Worm (Caenorhabditis elegans): ENCODE results near the gene srh-279.
A peak's percentile ranks its signal among the peaks of the same experiment; 100 is the strongest.

The srh-279 gene

ce11 chrV:16225524-16226116 lies 33.4 kb downstream of the srh-279 start (continued):
- peak; percentile 89 for TF ChIP-seq snpc-4 (GFP tag; optimal IDR thresholded peaks at IDR 0.05)
- TF ChIP-seq snpc-4 (tag; optimal IDR thresholded peaks at IDR 0.05): peak; percentile 82 to 97 (median 92)
- no peak for TF ChIP-seq nhr-90 (tag; optimal IDR thresholded peaks at IDR 0.05)
- no peak for TF ChIP-seq mxl-1 (tag; optimal IDR thresholded peaks at IDR 0.05)
- TF ChIP-seq hsf-1 (GFP tag; IDR thresholded peaks at IDR 0.05): no peak
- TF ChIP-seq unc-130 (GFP tag; optimal IDR thresholded peaks at IDR 0.05): peak; percentile 13
- TF ChIP-seq nhr-120 (GFP tag; IDR thresholded peaks at IDR 0.05): no peak
- peak; percentile 92 for TF ChIP-seq snpc-1.1 (tag; optimal IDR thresholded peaks at IDR 0.05; ENCODE audit: insufficient read depth)
- peak; percentile 86 for TF ChIP-seq pbrm-1 (GFP tag; IDR thresholded peaks at IDR 0.05)
- 0 out of 2 replicates have a peak, but pooled peaks have one; percentile 50 for TF ChIP-seq ceh-58 (GFP tag; IDR thresholded peaks at IDR 0.05)
- peak; percentile 21 for TF ChIP-seq B0261.1 (tag; optimal IDR thresholded peaks at IDR 0.05)
- no peak for TF ChIP-seq B0035.1 (tag; optimal IDR thresholded peaks at IDR 0.05)

DNA sequence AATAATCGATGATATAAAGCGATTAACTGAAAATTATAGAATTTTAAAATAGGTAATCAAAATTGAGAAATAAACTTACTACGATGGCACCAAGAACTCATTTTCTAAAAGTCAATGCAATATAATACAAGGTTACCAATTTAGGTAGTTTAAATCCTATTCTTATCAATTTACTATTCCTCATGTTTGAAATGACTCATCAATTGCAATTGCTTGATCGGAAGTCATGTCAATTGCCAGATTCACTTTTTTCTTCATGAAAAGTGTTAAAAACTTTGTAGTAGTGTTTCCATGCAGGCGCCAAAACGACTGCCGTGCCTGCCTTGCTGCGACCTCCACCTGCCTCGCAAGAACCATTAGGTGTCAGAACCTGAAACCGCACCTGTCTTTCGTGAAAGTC lies 34.4 kb downstream of the srh-279 start, which contains the start of gene F11A5.13:
F11A5.13 (minus strand) TSS at position 101 of the 400 bp plus-strand sequence.
- TF ChIP-seq cebp-1 (GFP tag; IDR thresholded peaks at IDR 0.05) (no peak), cebp-1 (tag; optimal IDR thresholded peaks at IDR 0.05) (no peak), hmg-1.2 (GFP tag; IDR thresholded peaks at IDR 0.05) (no peak), C17E4.6 (GFP tag; IDR thresholded peaks at IDR 0.05) (no peak), efl-1 (GFP tag; optimal IDR thresholded peaks at IDR 0.05) (no peak), ztf-18 (tag; optimal IDR thresholded peaks at IDR 0.05) (no peak), sptf-2 (GFP tag; optimal IDR thresholded peaks at IDR 0.05) (no peak), lsy-27 (tag; optimal IDR thresholded peaks at IDR 0.05; ENCODE audit: borderline replicate concordance, insufficient read depth) (no peak), ztf-6 (GFP tag; IDR thresholded peaks at IDR 0.05) (no peak)

- no peak for TF ChIP-seq gei-17 (GFP tag; optimal IDR thresholded peaks at IDR 0.05)
- no peak for TF ChIP-seq Y79H2A.3 (GFP tag; conservative IDR thresholded peaks at IDR 0.05)
- TF ChIP-seq F55B11.4 (tag; optimal IDR thresholded peaks at IDR 0.05; ENCODE audit: borderline replicate concordance, insufficient read depth): no peak
- TF ChIP-seq madf-10 (tag; optimal IDR thresholded peaks at IDR 0.05): no peak
- no peak for TF ChIP-seq hmg-20 (GFP tag; IDR thresholded peaks at IDR 0.05)
- TF ChIP-seq unc-62 (GFP tag; optimal IDR thresholded peaks at IDR 0.05): no peak
- TF ChIP-seq ztf-25 (GFP tag; IDR thresholded peaks at IDR 0.05): no peak
- TF ChIP-seq T26A5.8 (tag; optimal IDR thresholded peaks at IDR 0.05): no peak
- no peak for TF ChIP-seq C06A6.2 (GFP tag; conservative IDR thresholded peaks at IDR 0.05)
- no peak for TF ChIP-seq nhr-80 (tag; optimal IDR thresholded peaks at IDR 0.05)
- TF ChIP-seq F33H1.4 (GFP tag; IDR thresholded peaks at IDR 0.05): no peak
- TF ChIP-seq madf-3 (GFP tag; IDR thresholded peaks at IDR 0.05): no peak
Measured at ce11 chrV:16229439-16229838, 37.2 kb downstream of the srh-279 start.

- no peak for TF ChIP-seq zim-3 (tag; optimal IDR thresholded peaks at IDR 0.05)
- TF ChIP-seq C06A6.2 (GFP tag; conservative IDR thresholded peaks at IDR 0.05): no peak
- TF ChIP-seq egl-44 (GFP tag; IDR thresholded peaks at IDR 0.05): no peak
- TF ChIP-seq ccch-3 (GFP tag; optimal IDR thresholded peaks at IDR 0.05): no peak
- no peak for TF ChIP-seq D2030.7 (GFP tag; IDR thresholded peaks at IDR 0.05)
Measured at ce11 chrV:16229896-16230295, 37.7 kb downstream of the srh-279 start, which contains the start of the genes F21H7.2 and F21H7.12. Gene F21H7.2 (minus strand): TSS chrV:16229996. Gene F21H7.12 (plus strand): TSS chrV:16230165.
